Worm (Caenorhabditis elegans): Measurements from ENCODE around the gene F25E2.3.

F25E2.3 gene

DNA sequence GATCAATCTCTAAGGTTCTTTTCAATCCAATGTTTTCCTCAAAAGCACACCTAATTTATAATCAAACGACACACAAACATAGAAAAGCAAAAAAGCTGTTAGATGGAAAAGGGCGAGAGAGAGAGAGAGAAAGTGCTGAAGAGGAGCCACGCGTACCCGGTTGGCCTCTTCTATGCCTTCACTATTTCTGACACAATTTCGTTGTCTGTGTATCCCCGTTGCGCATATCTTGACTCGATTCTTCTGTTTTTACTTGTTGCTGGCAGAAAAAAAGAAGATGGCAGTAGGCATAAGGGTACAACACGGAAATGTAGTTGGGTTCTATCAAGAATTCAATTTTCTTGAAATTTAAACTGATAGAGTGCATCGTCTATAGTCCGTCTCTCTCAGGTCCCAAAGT is 14.5 kb upstream of the F25E2.3 start (continued):
- TF ChIP-seq madf-5 (GFP tag; IDR thresholded peaks at IDR 0.05) (no peak), dmd-6 (GFP tag; IDR thresholded peaks at IDR 0.05) (peak; percentile 38; the same call in 1 of the 2 replicates), T20F7.1 (GFP tag; optimal IDR thresholded peaks at IDR 0.05) (no peak), cey-2 (tag; optimal IDR thresholded peaks at IDR 0.05; ENCODE audit: borderline replicate concordance, insufficient read depth) (no peak), ZK337.2 (GFP tag; IDR thresholded peaks at IDR 0.05) (no peak), fos-1 (tag; optimal IDR thresholded peaks at IDR 0.05) (no peak), egl-43 (GFP tag; IDR thresholded peaks at IDR 0.05) (no peak), jun-1 (tag; optimal IDR thresholded peaks at IDR 0.05) (peak; percentile 22), arid-1 (GFP tag; conservative IDR thresholded peaks at IDR 0.05) (no peak), Y5F2A.4 (GFP tag; optimal IDR thresholded peaks at IDR 0.05) (no peak), snpc-4 (tag; optimal IDR thresholded peaks at IDR 0.05) (no peak), mxl-3 (GFP tag; optimal IDR thresholded peaks at IDR 0.05) (peak; percentile 76), ama-1 (optimal IDR thresholded peaks at IDR 0.05) (no peak), dmd-9 (GFP tag; IDR thresholded peaks at IDR 0.05) (no peak), php-3 (GFP tag; IDR thresholded peaks at IDR 0.05) (no peak), hmg-1.1 (GFP tag; IDR thresholded peaks at IDR 0.05) (peak; percentile 69; the same call in 1 of the 2 replicates), lsy-2 (tag; optimal IDR thresholded peaks at IDR 0.05) (peak in 1 of 2 experiments; percentile 71)

DNA sequence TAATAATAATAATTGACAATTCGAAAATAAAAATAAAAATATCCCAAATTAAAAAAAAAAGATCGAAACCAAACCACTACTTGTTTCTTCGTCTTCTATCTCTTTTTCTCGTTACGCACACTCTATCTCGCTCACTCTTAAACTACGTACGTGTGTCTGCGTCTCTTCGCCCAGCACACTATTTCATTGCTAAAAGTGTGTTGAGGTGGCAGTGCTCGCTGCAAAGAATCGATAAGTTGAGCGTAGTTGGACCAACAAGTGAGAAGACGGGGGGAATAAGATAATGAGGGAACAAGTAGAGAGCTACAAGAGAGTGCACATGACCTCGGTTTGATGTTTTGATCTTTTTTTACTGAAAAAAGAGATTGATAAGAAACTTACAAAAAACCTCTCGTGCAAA is 13.0 kb upstream of the F25E2.3 start:
- TF ChIP-seq ctbp-1 (GFP tag; IDR thresholded peaks at IDR 0.05) (0 out of 2 replicates have a peak, but pooled peaks have one; percentile 13), ceh-20 (GFP tag; IDR thresholded peaks at IDR 0.05) (no peak), arid-1 (GFP tag; conservative IDR thresholded peaks at IDR 0.05) (no peak), mdl-1 (tag; optimal IDR thresholded peaks at IDR 0.05) (peak in 1 of 2 experiments; percentile 31), nhr-28 (tag; optimal IDR thresholded peaks at IDR 0.05) (peak; percentile 35), jun-1 (tag; optimal IDR thresholded peaks at IDR 0.05) (no peak), hlh-30 (tag; optimal IDR thresholded peaks at IDR 0.05; ENCODE audit: insufficient read depth) (peak; percentile 41), rbr-2 (tag; optimal IDR thresholded peaks at IDR 0.05) (peak; percentile 48), ama-1 (optimal IDR thresholded peaks at IDR 0.05) (no peak), pqm-1 (tag; optimal IDR thresholded peaks at IDR 0.05) (no peak), dpl-1 (GFP tag; optimal IDR thresholded peaks at IDR 0.05) (no peak), hmg-1.1 (GFP tag; IDR thresholded peaks at IDR 0.05) (peak; percentile 63), mep-1 (tag; optimal IDR thresholded peaks at IDR 0.05) (peak; percentile 55), hlh-11 (tag; optimal IDR thresholded peaks at IDR 0.05) (peak; percentile 27), daf-16 (GFP tag; optimal IDR thresholded peaks at IDR 0.05) (no peak), daf-16 (tag; optimal IDR thresholded peaks at IDR 0.05) (peak; percentile 52), lsy-2 (tag; optimal IDR thresholded peaks at IDR 0.05) (peak in 1 of 2 experiments; percentile 34), nhr-77 (tag; optimal IDR thresholded peaks at IDR 0.05) (no peak), php-3 (GFP tag; IDR thresholded peaks at IDR 0.05) (no peak), dmd-9 (GFP tag; IDR thresholded peaks at IDR 0.05) (no peak), egl-43 (GFP tag; IDR thresholded peaks at IDR 0.05) (0 out of 2 replicates have a peak, but pooled peaks have one; percentile 25), nhr-48 (tag; optimal IDR thresholded peaks at IDR 0.05) (peak; percentile 16), mes-2 (tag; optimal IDR thresholded peaks at IDR 0.05; ENCODE audit: poor library complexity, severe bottlenecking) (peak; percentile 42), duxl-1 (tag; optimal IDR thresholded peaks at IDR 0.05; ENCODE audit: poor library complexity) (no peak), ceh-28 (tag; optimal IDR thresholded peaks at IDR 0.05) (peak; percentile 41), dve-1 (tag; optimal IDR thresholded peaks at IDR 0.05; ENCODE audit: insufficient read depth) (peak; percentile 36)

DNA sequence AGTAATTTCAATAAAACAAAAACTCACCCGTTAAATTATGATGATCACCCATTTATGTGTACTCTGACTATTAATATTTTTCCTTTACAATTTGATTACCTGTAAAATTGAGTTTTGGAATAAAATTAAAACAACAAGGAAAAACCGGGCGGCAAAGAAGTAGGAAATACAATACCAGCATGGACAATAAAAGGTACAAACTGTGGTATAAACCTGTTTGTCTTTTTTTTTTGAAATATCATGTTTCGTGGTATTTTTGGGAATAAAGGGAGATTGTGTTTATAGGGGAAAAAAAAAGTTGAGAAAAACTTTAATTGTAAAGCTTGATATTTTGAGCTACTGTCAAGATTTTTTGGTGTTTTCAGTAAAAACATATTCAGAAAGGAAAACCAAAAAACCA is 12.4 kb upstream of the F25E2.3 start, which contains the start of gene daf-3:
TSS of gene daf-3 (minus strand) at position 101 of the 400 bp plus-strand sequence.
- TF ChIP-seq mxl-3 (GFP tag; optimal IDR thresholded peaks at IDR 0.05): no peak
- TF ChIP-seq daf-16 (GFP tag; optimal IDR thresholded peaks at IDR 0.05): no peak
- peak; percentile 27 for TF ChIP-seq daf-16 (tag; optimal IDR thresholded peaks at IDR 0.05)
